Fruit fly (Drosophila melanogaster) whole organism: ENCODE measurements around the gene vri.

Experiments
- CG8478 ChIP-seq: fragments of >200 bp; optimal IDR thresholded peaks from 2 replicates; lab custom pipeline; 2018; ENCODE audit warnings: inconsistent platforms
- Dll ChIP-seq: fragments of >200 bp; optimal IDR thresholded peaks from 2 replicates; lab custom pipeline; 2017
- EcR ChIP-seq, 2 experiments: fragments of >200 bp; optimal IDR thresholded peaks; 2 replicates each; lab custom pipeline; 2017; ENCODE audit warnings: missing biosample characterization in 2 of 2, missing genetic modification characterization in 2 of 2, missing genetic modification reagents in 2 of 2
- pan ChIP-seq: fragments of >200 bp; optimal IDR thresholded peaks from 2 replicates; lab custom pipeline; 2017
- psq ChIP-seq: fragments of >200 bp; optimal IDR thresholded peaks from 2 replicates; lab custom pipeline; 2017
- usp ChIP-seq: fragments of >200 bp; optimal IDR thresholded peaks from 2 replicates; lab custom pipeline; 2017; ENCODE audit warnings: missing biosample characterization, missing genetic modification characterization, mixed read lengths

The vri gene

DNA sequence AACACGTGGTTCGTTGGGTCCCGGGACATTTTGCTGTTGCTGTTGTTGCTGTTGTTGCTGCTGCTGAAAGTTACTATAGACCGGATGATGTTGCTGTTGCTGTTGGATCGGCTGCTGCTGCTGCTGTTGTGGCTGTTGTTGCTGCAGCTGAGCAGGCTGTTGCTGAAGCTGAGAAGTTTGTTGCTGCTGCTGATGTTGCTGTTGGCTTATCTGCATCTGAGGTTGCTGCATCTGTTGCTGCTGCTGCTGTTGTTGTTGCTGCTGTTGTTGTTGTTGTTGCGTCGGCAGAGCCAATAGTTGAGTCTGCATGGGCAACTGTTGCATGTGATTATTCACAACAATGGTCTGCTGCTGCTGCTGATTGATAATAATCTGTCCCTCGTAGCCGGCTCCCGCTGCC is 32.3 kb downstream of the vri start:
- TF ChIP-seq CG8478 (lab: Kevin White, UChicago) (no peak), usp (GFP tag; lab: Kevin White, UChicago) (no peak), Dll (lab: Kevin White, UChicago) (no peak), psq (lab: Kevin White, UChicago) (no peak), EcR (GFP tag; optimal IDR thresholded peaks at IDR 0.05; lab: Kevin White, UChicago) (no peak), pan (lab: Kevin White, UChicago) (no peak)

DNA sequence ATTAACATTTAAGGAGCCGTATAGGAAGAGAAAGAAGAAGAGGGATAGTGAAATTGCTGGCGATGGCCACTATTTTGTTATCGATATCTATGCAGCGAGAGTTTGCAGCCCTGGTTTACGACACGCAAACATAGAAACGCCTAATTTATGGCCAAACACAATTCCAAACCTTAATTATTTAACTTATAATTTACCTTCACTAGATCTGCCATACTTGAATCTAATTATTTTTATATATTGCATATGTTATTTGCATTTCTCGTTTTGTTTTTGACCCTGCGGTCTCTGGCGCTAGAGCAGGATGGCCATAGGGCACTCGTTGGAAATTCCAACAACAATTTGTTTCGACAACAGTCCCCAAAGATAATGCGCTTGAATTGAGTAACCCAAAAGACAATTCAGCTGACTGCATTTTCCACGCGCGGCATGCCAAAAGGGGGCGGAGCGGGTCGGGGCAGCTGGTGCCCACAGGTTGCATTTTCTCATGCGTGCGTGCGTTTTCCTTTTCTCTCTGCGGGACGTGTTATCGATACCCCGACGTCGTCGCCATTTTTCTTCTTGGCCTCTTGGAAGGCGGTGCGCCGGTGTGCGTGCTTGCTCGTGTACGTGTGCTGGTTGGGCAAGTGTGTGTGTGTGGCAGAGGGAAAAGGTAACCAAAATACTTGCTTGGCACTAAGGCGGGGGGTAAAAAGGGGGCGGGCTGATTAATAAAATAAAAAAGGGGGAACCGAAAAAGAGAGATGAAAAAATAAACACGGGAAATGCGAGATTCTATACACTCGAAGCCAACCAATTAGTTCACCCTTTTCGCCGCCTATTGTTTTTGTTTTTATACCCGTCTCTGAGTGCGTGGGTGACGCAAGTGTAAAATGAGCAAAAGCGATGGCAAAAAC is 36.5 kb downstream of the vri start:
- TF ChIP-seq Dll (lab: Kevin White, UChicago) (peak; percentile 27), pan (lab: Kevin White, UChicago) (no peak), psq (lab: Kevin White, UChicago) (no peak)

DNA sequence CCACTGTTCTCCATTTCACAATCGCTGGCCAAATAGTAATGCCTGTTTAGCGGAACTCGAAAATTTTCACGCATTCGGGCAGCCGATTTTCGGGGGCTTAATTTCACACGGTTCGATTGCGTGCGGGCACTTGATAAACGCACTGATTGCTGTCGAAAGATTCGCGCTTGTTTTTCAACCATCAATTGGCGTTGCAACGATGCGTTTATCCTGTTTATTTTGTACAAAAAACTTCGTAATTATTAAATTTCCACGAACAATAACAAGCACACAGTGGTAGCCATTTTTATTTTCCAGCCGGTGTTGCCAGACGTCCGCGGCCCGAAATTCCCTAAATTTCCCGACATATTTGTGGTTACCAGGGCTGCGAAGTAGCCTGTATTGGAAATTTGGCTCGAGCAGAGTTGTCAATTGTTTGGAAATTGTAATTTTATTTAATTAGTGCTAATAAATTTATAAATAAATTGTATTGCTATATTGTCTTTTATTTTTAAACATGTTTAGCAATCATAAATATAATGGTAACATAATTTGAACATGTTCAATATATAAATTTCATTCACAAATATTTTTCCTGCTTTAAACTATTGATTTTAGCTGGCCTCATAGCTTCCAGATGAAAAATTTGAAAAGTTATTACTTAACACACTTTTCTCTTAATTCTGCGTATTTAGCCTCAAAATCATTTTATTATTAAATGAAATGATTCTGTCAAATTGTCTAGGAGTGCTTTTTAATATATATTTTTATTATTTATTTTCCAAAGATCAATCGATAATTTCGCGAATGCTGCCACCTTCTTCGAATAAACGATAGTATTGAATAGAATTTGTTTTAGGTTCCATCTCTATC is 37.9 kb downstream of the vri start, which contains the start of the genes Ncoa6 and cype:
Ncoa6 (minus strand) TSS at position 270 of the 852 bp plus-strand sequence.
cype (plus strand) TSS at position 814 of the 852 bp plus-strand sequence.
- TF ChIP-seq EcR (GFP tag; optimal IDR thresholded peaks at IDR 0.05; lab: Kevin White, UChicago): no peak
- no peak for TF ChIP-seq usp (GFP tag; lab: Kevin White, UChicago)
- no peak for TF ChIP-seq psq (lab: Kevin White, UChicago)
- TF ChIP-seq pan (lab: Kevin White, UChicago): no peak
- no peak for TF ChIP-seq CG8478 (lab: Kevin White, UChicago)
- TF ChIP-seq Dll (lab: Kevin White, UChicago): no peak

DNA sequence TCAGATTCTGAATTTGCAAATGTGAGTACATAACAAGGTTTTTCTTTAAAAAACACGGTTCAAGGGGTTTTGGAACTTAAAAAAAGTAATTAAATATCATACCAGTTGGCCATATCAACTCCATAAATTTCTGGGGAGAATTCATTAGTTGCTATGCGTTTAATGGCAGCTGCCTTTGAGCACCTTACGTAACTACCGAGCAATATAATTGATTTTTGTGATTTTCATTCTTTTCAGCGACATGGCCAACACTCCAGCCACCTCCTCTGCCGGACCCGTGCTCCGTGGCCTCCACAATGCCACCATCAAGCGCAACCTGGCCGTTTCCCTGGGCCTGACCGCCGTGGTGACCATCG is 38.5 kb downstream of the vri start:
- TF ChIP-seq Dll (lab: Kevin White, UChicago): no peak
- TF ChIP-seq pan (lab: Kevin White, UChicago): no peak
- no peak for TF ChIP-seq psq (lab: Kevin White, UChicago)
- no peak for TF ChIP-seq CG8478 (lab: Kevin White, UChicago)
- no peak for TF ChIP-seq usp (GFP tag; lab: Kevin White, UChicago)

DNA sequence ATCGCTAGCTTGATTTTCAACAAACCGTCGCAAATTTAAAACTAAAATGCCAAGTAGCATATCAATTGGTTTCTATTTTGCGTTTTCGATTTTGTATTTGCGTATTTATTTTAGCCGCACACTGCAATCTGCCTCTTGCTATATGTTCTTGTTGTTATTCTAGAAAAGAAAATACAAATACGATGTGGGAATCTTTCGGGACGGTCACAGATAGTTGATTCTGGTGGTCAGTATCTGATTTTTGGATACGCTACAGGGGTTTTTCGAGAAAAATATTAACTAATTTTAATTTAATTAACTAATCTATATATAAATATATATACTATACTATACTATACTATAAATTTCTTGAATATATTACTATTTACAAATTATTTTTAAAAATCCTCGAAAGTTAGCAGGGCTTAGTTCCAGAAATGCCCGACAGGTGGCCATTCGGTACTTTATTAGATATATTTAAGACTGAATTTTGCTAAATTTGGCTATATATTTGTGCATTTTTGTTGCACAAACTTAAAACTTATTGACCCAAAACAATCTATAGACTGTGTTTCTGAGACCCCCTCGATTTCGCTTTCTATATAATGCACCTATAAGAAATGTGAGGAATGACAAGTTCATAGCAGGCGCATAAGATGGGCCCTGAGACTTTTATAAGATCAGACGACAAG is 40.2 kb downstream of the vri start, which contains the start of gene CG14022:
CG14022 (minus strand) TSS at position 51 of the 671 bp plus-strand sequence.
- no peak for TF ChIP-seq EcR (GFP tag; optimal IDR thresholded peaks at IDR 0.05; lab: Kevin White, UChicago)
- TF ChIP-seq CG8478 (lab: Kevin White, UChicago): no peak
- TF ChIP-seq Dll (lab: Kevin White, UChicago): no peak
- no peak for TF ChIP-seq psq (lab: Kevin White, UChicago)

DNA sequence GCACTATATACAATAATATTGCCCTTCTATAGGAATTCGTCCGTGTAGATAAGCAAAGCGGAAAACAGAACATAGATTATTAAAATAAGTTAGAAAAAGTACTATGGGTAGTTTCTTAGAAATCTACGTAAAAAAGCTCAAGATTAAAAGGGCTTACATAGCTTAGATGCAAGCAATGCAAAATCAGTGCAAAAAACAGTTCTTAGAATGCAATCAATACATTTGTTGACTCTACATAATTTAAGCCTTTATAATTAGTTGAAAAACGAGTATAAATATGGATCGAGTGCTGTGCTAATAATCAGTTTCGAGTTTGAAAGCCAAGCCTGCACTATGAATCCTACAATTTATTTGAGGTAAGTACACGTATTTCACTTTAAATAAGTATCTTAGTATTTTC is 40.8 kb downstream of the vri start, which contains the start of gene TotM:
TotM (plus strand) TSS at position 301 of the 400 bp plus-strand sequence.
- TF ChIP-seq CG8478 (lab: Kevin White, UChicago) (no peak), EcR (GFP tag; optimal IDR thresholded peaks at IDR 0.05; lab: Kevin White, UChicago) (no peak), psq (lab: Kevin White, UChicago) (no peak), pan (lab: Kevin White, UChicago) (no peak), usp (GFP tag; lab: Kevin White, UChicago) (no peak), Dll (lab: Kevin White, UChicago) (no peak)

DNA sequence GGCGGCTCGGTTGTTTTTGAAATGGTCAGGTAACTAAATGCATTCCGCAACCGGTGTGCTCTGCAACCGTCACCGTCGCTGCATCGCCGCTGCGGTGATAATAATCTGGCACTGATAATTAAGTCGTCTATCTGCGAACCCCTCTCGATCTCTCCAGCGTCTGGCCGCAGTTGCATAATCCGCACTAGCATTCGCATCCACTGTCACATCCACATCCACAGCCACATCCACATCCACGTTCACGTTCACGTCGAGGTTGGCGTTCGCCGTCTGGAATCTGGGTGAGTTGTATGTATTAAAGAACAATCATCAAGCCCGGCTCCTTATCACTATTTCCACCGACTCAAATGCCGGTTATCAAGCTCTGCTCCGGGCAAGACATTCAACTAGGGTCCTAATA is 43.8 kb downstream of the vri start:
- TF ChIP-seq CG8478 (lab: Kevin White, UChicago): no peak
- TF ChIP-seq psq (lab: Kevin White, UChicago): no peak
- TF ChIP-seq EcR (GFP tag; optimal IDR thresholded peaks at IDR 0.05; lab: Kevin White, UChicago): no peak
- TF ChIP-seq pan (lab: Kevin White, UChicago): no peak
- no peak for TF ChIP-seq Dll (lab: Kevin White, UChicago)
- no peak for TF ChIP-seq usp (GFP tag; lab: Kevin White, UChicago)

DNA sequence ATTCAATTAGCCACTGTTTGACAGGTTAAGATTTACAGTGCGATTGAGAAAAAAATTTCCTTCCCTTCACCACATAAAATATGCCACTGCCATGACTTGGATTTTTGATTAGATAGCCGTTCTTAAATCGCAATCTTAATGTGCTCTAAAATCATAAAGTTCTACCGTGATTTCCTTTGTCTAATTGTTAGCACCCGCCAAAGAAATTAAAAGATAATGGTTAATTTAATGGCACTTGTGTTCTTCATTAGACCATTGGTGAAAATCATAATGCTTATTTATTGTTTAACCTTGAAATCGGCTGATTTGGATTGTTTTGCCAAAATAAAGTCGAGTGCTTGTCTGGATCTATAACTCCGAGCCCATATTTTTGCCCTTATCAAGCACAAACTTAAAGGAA is 48.4 kb downstream of the vri start:
- TF ChIP-seq Dll (lab: Kevin White, UChicago): no peak
- no peak for TF ChIP-seq CG8478 (lab: Kevin White, UChicago)
- TF ChIP-seq usp (GFP tag; lab: Kevin White, UChicago): no peak
- no peak for TF ChIP-seq EcR (GFP tag; optimal IDR thresholded peaks at IDR 0.05; lab: Kevin White, UChicago)
- TF ChIP-seq psq (lab: Kevin White, UChicago): no peak

DNA sequence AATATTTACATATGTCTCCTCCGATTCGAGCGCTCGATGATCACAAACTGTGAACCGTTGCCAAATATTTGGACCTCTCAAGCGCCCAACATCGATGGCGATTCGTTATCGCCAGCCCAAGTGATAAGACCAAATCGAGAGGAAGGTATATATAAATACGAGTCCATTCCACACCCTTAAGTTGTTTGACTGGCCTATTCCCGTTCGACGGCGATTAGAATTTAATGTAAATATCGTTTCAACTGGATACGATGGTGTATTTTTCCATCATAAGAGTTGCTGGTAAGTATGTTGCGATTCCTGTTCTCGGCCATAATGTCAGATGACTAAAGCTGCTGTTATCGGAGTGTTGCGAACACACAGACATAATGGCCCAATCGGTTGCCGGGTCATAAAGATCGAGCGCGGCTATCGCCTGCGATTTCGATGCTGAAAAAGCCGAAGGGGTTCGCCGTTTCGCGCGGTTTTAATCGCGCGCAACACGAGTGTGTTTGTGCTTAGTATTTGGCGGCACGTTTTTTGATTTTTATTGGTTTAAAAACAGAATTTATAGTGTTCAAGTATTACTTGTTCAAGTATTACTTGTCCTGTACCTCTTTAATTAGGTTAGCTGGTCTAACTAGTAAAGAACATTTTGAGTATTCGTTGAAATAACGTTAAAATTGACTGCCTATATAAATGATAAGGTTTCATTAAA is 49.4 kb downstream of the vri start, which contains the start of gene fusl:
fusl (minus strand) TSS at position 50 of the 697 bp plus-strand sequence.
- TF ChIP-seq usp (GFP tag; lab: Kevin White, UChicago): no peak
- TF ChIP-seq CG8478 (lab: Kevin White, UChicago): no peak
- no peak for TF ChIP-seq Dll (lab: Kevin White, UChicago)
- TF ChIP-seq EcR (GFP tag; optimal IDR thresholded peaks at IDR 0.05; lab: Kevin White, UChicago): no peak
- TF ChIP-seq psq (lab: Kevin White, UChicago): no peak
- TF ChIP-seq pan (lab: Kevin White, UChicago): no peak

DNA sequence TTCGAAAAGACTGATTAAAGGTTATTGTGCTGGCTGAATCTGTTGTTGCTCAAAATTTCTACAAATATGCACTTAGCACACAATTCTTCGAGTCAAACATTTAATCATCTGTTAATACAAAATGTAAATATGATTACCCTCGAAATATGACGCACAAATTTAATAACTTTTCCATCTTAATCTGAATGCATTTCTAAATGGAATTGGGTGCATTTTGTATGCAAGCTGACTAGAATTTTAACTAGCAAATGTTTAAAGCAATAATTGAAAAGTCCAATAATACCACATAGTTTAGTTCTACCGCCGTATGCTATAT is 49.9 kb downstream of the vri start:
- TF ChIP-seq pan (lab: Kevin White, UChicago) (no peak), CG8478 (lab: Kevin White, UChicago) (no peak), psq (lab: Kevin White, UChicago) (no peak), EcR (GFP tag; optimal IDR thresholded peaks at IDR 0.05; lab: Kevin White, UChicago) (no peak), Dll (lab: Kevin White, UChicago) (no peak), usp (GFP tag; lab: Kevin White, UChicago) (no peak)
